Worm (Caenorhabditis elegans): ENCODE measurements around the gene acr-9.

DNA sequence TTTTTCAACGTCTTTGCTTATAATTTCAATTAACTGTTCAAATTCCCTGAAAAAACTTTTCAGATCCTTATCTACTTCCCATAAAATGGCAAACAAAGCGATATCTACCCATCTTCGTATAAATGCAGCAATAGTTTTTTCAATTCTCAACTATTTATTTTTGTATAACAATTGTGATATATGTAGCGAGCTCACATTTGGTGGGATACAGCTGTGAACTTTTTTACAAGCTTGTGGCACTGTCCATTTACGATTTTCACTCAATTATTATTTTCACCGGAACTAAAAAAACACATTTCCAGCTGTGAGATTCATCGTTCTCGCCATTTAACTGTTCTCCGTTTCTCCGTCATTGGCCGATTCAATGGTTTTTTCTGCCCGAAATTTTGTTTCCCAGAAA is 4.1 kb upstream of the acr-9 start, which contains the start of gene C40C9.4:
- TF ChIP-seq ama-1 (optimal IDR thresholded peaks at IDR 0.05) (no peak), zag-1 (tag; optimal IDR thresholded peaks at IDR 0.05) (no peak), T20F7.1 (GFP tag; optimal IDR thresholded peaks at IDR 0.05) (no peak), nhr-11 (tag; optimal IDR thresholded peaks at IDR 0.05) (no peak), lir-3 (tag; optimal IDR thresholded peaks at IDR 0.05) (no peak), hif-1 (tag; optimal IDR thresholded peaks at IDR 0.05) (no peak), nhr-42 (GFP tag; IDR thresholded peaks at IDR 0.05) (no peak)

All from whole organism, L4 larva.